Worm (Caenorhabditis elegans): ENCODE results near the gene clec-5.

DNA sequence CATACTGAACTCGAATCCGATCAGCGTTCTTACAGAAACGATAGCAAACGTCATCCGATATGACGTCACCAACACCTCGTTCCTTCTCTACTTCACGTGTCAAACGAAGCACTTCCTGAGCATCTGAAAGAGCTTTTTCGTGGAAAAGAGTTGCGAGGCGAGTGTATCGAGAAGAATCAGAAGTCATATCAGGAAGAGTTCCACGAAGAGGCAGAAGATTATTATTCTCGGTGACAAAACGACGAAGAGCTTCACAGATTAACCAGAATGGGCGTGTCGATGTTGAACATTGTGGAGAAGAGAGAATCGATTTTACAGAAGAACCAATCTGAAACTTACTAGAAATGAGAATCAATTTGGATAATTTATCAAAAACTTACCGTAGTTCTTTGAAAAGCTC lies 35.5 kb upstream of the clec-5 start:
- TF ChIP-seq nhr-10 (tag; optimal IDR thresholded peaks at IDR 0.05): no peak
- TF ChIP-seq blmp-1 (tag; optimal IDR thresholded peaks at IDR 0.05; ENCODE audit: insufficient read depth): no peak
- TF ChIP-seq mab-5 (tag; optimal IDR thresholded peaks at IDR 0.05): no peak
- TF ChIP-seq skn-1 (tag; optimal IDR thresholded peaks at IDR 0.05): no peak
- TF ChIP-seq nhr-6 (tag; optimal IDR thresholded peaks at IDR 0.05): no peak
- TF ChIP-seq gmeb-1 (tag; optimal IDR thresholded peaks at IDR 0.05): no peak
- no peak for TF ChIP-seq Y55F3AM.14 (GFP tag; optimal IDR thresholded peaks at IDR 0.05)
- no peak for TF ChIP-seq dmd-4 (tag; optimal IDR thresholded peaks at IDR 0.05)
- no peak for TF ChIP-seq zag-1 (tag; optimal IDR thresholded peaks at IDR 0.05)
- no peak for TF ChIP-seq nhr-11 (tag; optimal IDR thresholded peaks at IDR 0.05)
- no peak for TF ChIP-seq unc-39 (tag; optimal IDR thresholded peaks at IDR 0.05)
- TF ChIP-seq snpc-4 (tag; optimal IDR thresholded peaks at IDR 0.05): no peak
- TF ChIP-seq elt-3 (tag; optimal IDR thresholded peaks at IDR 0.05): no peak
